Worm (Caenorhabditis elegans): ENCODE measurements around the gene glb-31.

glb-31 gene

ce11 chrII:1255637-1256036 lies 45.8 kb downstream of the glb-31 start, which contains the start of gene clec-119:
Gene clec-119 (plus strand): TSS chrII:1255937.
- TF ChIP-seq nhr-237 (tag; optimal IDR thresholded peaks at IDR 0.05): no peak
- no peak for TF ChIP-seq alr-1 (tag; optimal IDR thresholded peaks at IDR 0.05)
- no peak for TF ChIP-seq sma-3 (GFP tag; optimal IDR thresholded peaks at IDR 0.05)
- TF ChIP-seq crh-2 (tag; optimal IDR thresholded peaks at IDR 0.05): no peak
- no peak for TF ChIP-seq nhr-23 (tag; optimal IDR thresholded peaks at IDR 0.05)
- TF ChIP-seq mab-5 (tag; optimal IDR thresholded peaks at IDR 0.05): no peak
- no peak for TF ChIP-seq dmd-4 (tag; optimal IDR thresholded peaks at IDR 0.05)

ce11 chrII:1252259-1252658 lies 49.2 kb downstream of the glb-31 start, which contains the start of gene lin-42:
Gene lin-42 (minus strand): TSS chrII:1252359.
- no peak for TF ChIP-seq ceh-82 (tag; optimal IDR thresholded peaks at IDR 0.05)
- TF ChIP-seq aly-2 (tag; optimal IDR thresholded peaks at IDR 0.05): no peak
- TF ChIP-seq nhr-237 (tag; optimal IDR thresholded peaks at IDR 0.05): no peak
- no peak for TF ChIP-seq blmp-1 (tag; optimal IDR thresholded peaks at IDR 0.05; ENCODE audit: insufficient read depth)
- no peak for TF ChIP-seq snpc-4 (tag; optimal IDR thresholded peaks at IDR 0.05)
- TF ChIP-seq crh-2 (tag; optimal IDR thresholded peaks at IDR 0.05): no peak
- TF ChIP-seq ama-1 (optimal IDR thresholded peaks at IDR 0.05): no peak
- TF ChIP-seq nhr-129 (tag; optimal IDR thresholded peaks at IDR 0.05): no peak
- TF ChIP-seq mbf-1 (tag; optimal IDR thresholded peaks at IDR 0.05): no peak
- TF ChIP-seq mdl-1 (tag; optimal IDR thresholded peaks at IDR 0.05): no peak
- TF ChIP-seq lin-39 (tag; optimal IDR thresholded peaks at IDR 0.05): no peak
- no peak for TF ChIP-seq R02D3.7 (tag; optimal IDR thresholded peaks at IDR 0.05)
- no peak for TF ChIP-seq lsy-2 (tag; optimal IDR thresholded peaks at IDR 0.05)
- no peak for TF ChIP-seq nhr-25 (tag; optimal IDR thresholded peaks at IDR 0.05)
- TF ChIP-seq mab-5 (tag; optimal IDR thresholded peaks at IDR 0.05): no peak
- TF ChIP-seq C34F6.9 (tag; optimal IDR thresholded peaks at IDR 0.05): no peak
- TF ChIP-seq unc-62 (GFP tag; optimal IDR thresholded peaks at IDR 0.05): no peak
- no peak for TF ChIP-seq nhr-12 (tag; optimal IDR thresholded peaks at IDR 0.05)
- no peak for TF ChIP-seq peb-1 (tag; optimal IDR thresholded peaks at IDR 0.05)
